Worm (Caenorhabditis elegans) whole organism, young adult: ENCODE results near the gene npr-40.

Source experiments
- F37B4.10 ChIP-seq: fragments of 200-800 bp; sonication (Bioruptor generic); IDR thresholded peaks from 2 replicates; pipeline ENCODE4 v1.3.6; 2022; ENCODE audit warnings: missing genetic modification characterization, missing compliant biosample characterization
- F39B2.1 ChIP-seq: fragments of 200-800 bp; sonication (Bioruptor generic); IDR thresholded peaks from 2 replicates; pipeline ENCODE4 v1.3.6; 2022; ENCODE audit warnings: missing genetic modification reagents, missing genetic modification characterization, missing compliant biosample characterization
- Y53G8AR.9 ChIP-seq: fragments of 200-800 bp; sonication (Bioruptor generic); conservative IDR thresholded peaks from 2 replicates; pipeline ENCODE4 v1.3.6; 2022; ENCODE audit warnings: missing genetic modification reagents, missing genetic modification characterization, missing compliant biosample characterization
- ama-1 ChIP-seq, 3 experiments: fragments of 150-350 bp in 1 of 3; sonication (generic microtip) in 2 of 3; optimal IDR thresholded peaks; 2 replicates each; lab custom pipeline; 2014 to 2018; ENCODE audit warnings: missing biosample characterization in 2 of 3, missing genetic modification characterization in 2 of 3, missing genetic modification reagents in 2 of 3
- ceh-91 ChIP-seq: fragments of 200-800 bp; sonication (Bioruptor generic); IDR thresholded peaks from 2 replicates; pipeline ENCODE4 v1.3.6; 2022; ENCODE audit warnings: missing genetic modification reagents, missing genetic modification characterization, missing compliant biosample characterization
- chd-7 ChIP-seq: sonication (generic microtip); optimal IDR thresholded peaks from 2 replicates; lab custom pipeline; 2016; ENCODE audit warnings: mild to moderate bottlenecking, missing genetic modification characterization, moderate library complexity, missing compliant biosample characterization
- dpl-1 ChIP-seq: fragments of 150-350 bp; optimal IDR thresholded peaks from 2 replicates; lab custom pipeline; 2014; ENCODE audit warnings: missing biosample characterization, missing genetic modification reagents, missing genetic modification characterization
- madf-6 ChIP-seq: fragments of 200-800 bp; sonication (Bioruptor generic); IDR thresholded peaks from 2 replicates; pipeline ENCODE4 v1.3.6; 2022; ENCODE audit warnings: missing genetic modification reagents, missing genetic modification characterization, missing compliant biosample characterization
- pha-4 ChIP-seq: fragments of 150-350 bp; sonication (generic microtip); optimal IDR thresholded peaks from 2 replicates; lab custom pipeline; 2014; ENCODE audit warnings: missing biosample characterization, missing genetic modification reagents, missing genetic modification characterization
- snpc-3.4 ChIP-seq: sonication (generic microtip); optimal IDR thresholded peaks from 2 replicates; lab custom pipeline; 2017; ENCODE audit warnings: missing genetic modification characterization, mild to moderate bottlenecking, missing compliant biosample characterization, antibody characterized with exemption, moderate library complexity, missing genotype, missing genetic modification reagents
- tbp1 ChIP-seq: fragments of 200-800 bp; sonication (Bioruptor generic); optimal IDR thresholded peaks from 2 replicates; lab custom pipeline; 2018; ENCODE audit warnings: mild to moderate bottlenecking, missing genetic modification characterization, missing compliant biosample characterization
- zfh-2 ChIP-seq: fragments of 200-800 bp; sonication (Bioruptor generic); conservative IDR thresholded peaks from 2 replicates; pipeline ENCODE4 v1.3.6; 2022; ENCODE audit warnings: missing genetic modification reagents, missing genetic modification characterization, missing compliant biosample characterization

DNA sequence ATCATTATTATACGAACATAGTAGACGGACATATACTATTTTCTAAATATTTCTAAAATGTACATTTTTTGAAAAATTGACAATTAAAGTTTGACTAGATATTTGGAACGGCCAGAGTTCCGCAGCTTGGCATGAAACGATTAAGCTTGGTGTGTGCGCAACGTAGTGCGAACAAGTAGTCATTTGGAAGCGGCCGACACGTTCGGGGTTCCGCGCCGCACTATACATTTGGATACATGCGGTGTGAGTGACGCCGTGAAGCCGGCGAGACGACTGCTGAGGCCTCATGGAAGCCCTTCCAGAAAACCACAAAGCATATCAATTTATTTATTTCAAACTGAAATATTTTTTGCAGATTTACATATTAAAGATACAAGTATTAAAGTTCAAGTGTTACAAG is 19.6 kb downstream of the npr-40 start:
- TF ChIP-seq dpl-1 (GFP tag; lab: Kevin White, UChicago), result no peak
- no peak for TF ChIP-seq ceh-91 (GFP tag; lab: Robert Waterston, UW)
- TF ChIP-seq Y53G8AR.9 (GFP tag; lab: Robert Waterston, UW), result no peak
- no peak for TF ChIP-seq F39B2.1 (GFP tag; lab: Robert Waterston, UW)
- TF ChIP-seq tbp1, result no peak
- TF ChIP-seq F37B4.10 (GFP tag; lab: Robert Waterston, UW), result no peak
- no peak for TF ChIP-seq snpc-3.4 (tag; lab: Kevin White, UChicago)
- TF ChIP-seq pha-4 (tag; lab: Kevin White, UChicago), result no peak
- TF ChIP-seq chd-7, result no peak
- TF ChIP-seq ama-1 (optimal IDR thresholded peaks at IDR 0.05; lab: Kevin White, UChicago), result no peak
- no peak for TF ChIP-seq ama-1 (GFP tag; optimal IDR thresholded peaks at IDR 0.05; lab: Kevin White, UChicago)
- no peak for TF ChIP-seq zfh-2
- no peak for TF ChIP-seq madf-6 (GFP tag; lab: Robert Waterston, UW)
